Fruit fly (Drosophila melanogaster) whole organism, embryonic: ENCODE results near the gene CG5388.
A peak's percentile ranks its signal among the peaks of the same experiment; 100 is the strongest.

Experiments
- ATbp ChIP-seq: fragments of 200-800 bp; sonication (Bioruptor generic); optimal IDR thresholded peaks from 2 replicates; lab custom pipeline; 2017; ENCODE audit warnings: missing biosample characterization, mild to moderate bottlenecking, missing genetic modification characterization, missing genetic modification reagents
- Ada2b ChIP-seq: fragments of 200-800 bp; sonication (Bioruptor generic); IDR thresholded peaks from 2 replicates; pipeline ENCODE4 v1.3.6; 2022; ENCODE audit warnings: missing biosample characterization, missing genetic modification characterization
- Adf1 ChIP-seq: fragments of 200-800 bp; sonication (Bioruptor generic); IDR thresholded peaks from 2 replicates; pipeline ENCODE4 v1.3.6; 2022; ENCODE audit warnings: missing biosample characterization, missing genetic modification characterization
- Atf-2 ChIP-seq: fragments of 200-800 bp; sonication (Bioruptor generic); optimal IDR thresholded peaks from 2 replicates; lab custom pipeline; 2016; ENCODE audit warnings: missing biosample characterization, missing genetic modification characterization
- Bgb ChIP-seq: fragments of 200-800 bp; sonication (Bioruptor generic); IDR thresholded peaks from 2 replicates; pipeline ENCODE4 v1.3.6; 2022; ENCODE audit warnings: missing biosample characterization, missing genetic modification characterization; ENCODE audit not compliant: partially characterized antibody
- CG1024 ChIP-seq: fragments of 200-800 bp; sonication (Bioruptor generic); IDR thresholded peaks from 2 replicates; pipeline ENCODE4 v1.3.6; 2022; ENCODE audit warnings: missing biosample characterization, missing genetic modification characterization
- CG10267 ChIP-seq: fragments of 200-800 bp; sonication (Bioruptor generic); optimal IDR thresholded peaks from 2 replicates; lab custom pipeline; 2018; ENCODE audit warnings: missing biosample characterization, mild to moderate bottlenecking, missing genetic modification characterization, moderate library complexity
- CG10274 ChIP-seq: fragments of 200-800 bp; sonication (Bioruptor generic); optimal IDR thresholded peaks from 3 replicates; lab custom pipeline; 2017; ENCODE audit warnings: missing biosample characterization, mild to moderate bottlenecking, missing genetic modification characterization
- CG11504 ChIP-seq: fragments of 200-800 bp; sonication (Bioruptor generic); optimal IDR thresholded peaks from 3 replicates; lab custom pipeline; 2019; ENCODE audit warnings: missing biosample characterization, mild to moderate bottlenecking, missing genetic modification characterization, moderate library complexity
- CG12659 ChIP-seq: fragments of 200-800 bp; sonication (Bioruptor generic); optimal IDR thresholded peaks from 3 replicates; lab custom pipeline; 2017; ENCODE audit warnings: mild to moderate bottlenecking, missing biosample characterization, missing genetic modification reagents, missing genetic modification characterization
- CG12942 ChIP-seq: fragments of 200-800 bp; sonication (Bioruptor generic); optimal IDR thresholded peaks from 3 replicates; lab custom pipeline; 2016; ENCODE audit warnings: missing biosample characterization, missing genetic modification characterization
- CG16813 ChIP-seq: fragments of 200-800 bp; sonication (Bioruptor generic); IDR thresholded peaks from 3 replicates; pipeline ENCODE4 v1.3.6; 2022; ENCODE audit warnings: missing biosample characterization, missing genetic modification characterization; ENCODE audit not compliant: partially characterized antibody
- CG2116 ChIP-seq: fragments of 200-800 bp; sonication (Bioruptor generic); optimal IDR thresholded peaks from 3 replicates; lab custom pipeline; 2018; ENCODE audit warnings: missing biosample characterization, mild to moderate bottlenecking, missing genetic modification characterization
- CG2129 ChIP-seq: fragments of 200-800 bp; sonication (Bioruptor generic); IDR thresholded peaks from 2 replicates; pipeline ENCODE4 v1.3.6; 2022; ENCODE audit warnings: missing biosample characterization, missing genetic modification characterization; ENCODE audit not compliant: partially characterized antibody
- CG2199 ChIP-seq: fragments of 200-800 bp; sonication (Bioruptor generic); IDR thresholded peaks from 3 replicates; pipeline ENCODE4 v1.3.6; 2022; ENCODE audit warnings: missing biosample characterization, missing genetic modification characterization
- CG2202 ChIP-seq: fragments of 200-800 bp; sonication (Bioruptor generic); optimal IDR thresholded peaks from 2 replicates; lab custom pipeline; 2018; ENCODE audit warnings: missing biosample characterization, mild to moderate bottlenecking, missing genetic modification characterization
- CG2712 ChIP-seq: fragments of 200-800 bp; optimal IDR thresholded peaks from 3 replicates; lab custom pipeline; 2019; ENCODE audit warnings: missing biosample characterization, mild to moderate bottlenecking, missing genetic modification characterization, moderate library complexity
- CG34376 ChIP-seq: fragments of 200-800 bp; sonication (Bioruptor generic); optimal IDR thresholded peaks from 2 replicates; lab custom pipeline; 2018; ENCODE audit warnings: missing biosample characterization, mild to moderate bottlenecking, missing genetic modification characterization
- CG43689 ChIP-seq: fragments of 200-800 bp; sonication (Bioruptor generic); IDR thresholded peaks from 2 replicates; pipeline ENCODE4 v1.3.6; 2022; ENCODE audit warnings: missing biosample characterization, missing genetic modification characterization
- CG4730 ChIP-seq: fragments of 200-800 bp; sonication (Bioruptor generic); IDR thresholded peaks from 2 replicates; pipeline ENCODE4 v1.3.6; 2022; ENCODE audit warnings: missing biosample characterization, missing genetic modification characterization
- CG7786 ChIP-seq: fragments of 200-800 bp; sonication (Bioruptor generic); optimal IDR thresholded peaks from 2 replicates; lab custom pipeline; 2016; ENCODE audit warnings: missing biosample characterization, missing genetic modification characterization
- CG8765 ChIP-seq: fragments of 200-800 bp; sonication (Bioruptor generic); IDR thresholded peaks from 2 replicates; pipeline ENCODE4 v1.3.6; 2022; ENCODE audit warnings: missing biosample characterization, missing genetic modification characterization
- CG8944 ChIP-seq: fragments of 200-800 bp; sonication (Bioruptor generic); optimal IDR thresholded peaks from 3 replicates; lab custom pipeline; 2016; ENCODE audit warnings: missing biosample characterization, missing genetic modification characterization
- CTCF ChIP-seq: fragments of 200-800 bp; sonication (Bioruptor generic); optimal IDR thresholded peaks from 2 replicates; lab custom pipeline; 2017; ENCODE audit warnings: missing biosample characterization, mild to moderate bottlenecking, missing genetic modification characterization, moderate library complexity
- CkIIα-i1 ChIP-seq: fragments of 200-800 bp; sonication (Bioruptor generic); IDR thresholded peaks from 2 replicates; pipeline ENCODE4 v1.3.6; 2022; ENCODE audit warnings: missing biosample characterization, missing genetic modification characterization
- E2f2 ChIP-seq: fragments of 200-800 bp; sonication (Bioruptor generic); IDR thresholded peaks from 2 replicates; pipeline ENCODE4 v1.3.6; 2022; ENCODE audit warnings: missing biosample characterization, missing genetic modification characterization
- Ets97D ChIP-seq: fragments of 200-800 bp; sonication (Bioruptor generic); optimal IDR thresholded peaks from 3 replicates; lab custom pipeline; 2016; ENCODE audit warnings: missing biosample characterization, missing genetic modification characterization
- HLHmδ ChIP-seq: fragments of 200-800 bp; sonication (Bioruptor generic); optimal IDR thresholded peaks from 2 replicates; lab custom pipeline; 2018; ENCODE audit warnings: missing biosample characterization, mild to moderate bottlenecking, missing genetic modification characterization, moderate library complexity
- Hmx ChIP-seq: fragments of 200-800 bp; sonication (Bioruptor generic); optimal IDR thresholded peaks from 2 replicates; lab custom pipeline; 2016; ENCODE audit warnings: missing biosample characterization, missing genetic modification characterization
- MBD-R2 ChIP-seq: fragments of 200-800 bp; sonication (Bioruptor generic); IDR thresholded peaks from 2 replicates; pipeline ENCODE4 v1.3.6; 2022; ENCODE audit warnings: missing biosample characterization, missing genetic modification characterization
- MTF-1 ChIP-seq: fragments of 200-800 bp; sonication (Bioruptor generic); optimal IDR thresholded peaks from 2 replicates; lab custom pipeline; 2018; ENCODE audit warnings: missing biosample characterization, mild to moderate bottlenecking, missing genetic modification characterization, borderline replicate concordance
- Mad ChIP-seq: fragments of 200-800 bp; sonication (Bioruptor generic); optimal IDR thresholded peaks from 2 replicates; lab custom pipeline; 2016; ENCODE audit warnings: missing biosample characterization, missing genetic modification characterization
- Mrtf ChIP-seq: fragments of 200-800 bp; sonication (Bioruptor generic); IDR thresholded peaks from 3 replicates; pipeline ENCODE4 v1.3.6; 2022; ENCODE audit warnings: missing biosample characterization, missing genetic modification characterization
- Nf-YB ChIP-seq: fragments of 200-800 bp; sonication (Bioruptor generic); optimal IDR thresholded peaks from 3 replicates; lab custom pipeline; 2019; ENCODE audit warnings: missing biosample characterization, mild to moderate bottlenecking, missing genetic modification characterization, moderate library complexity
- amos ChIP-seq: fragments of 200-800 bp; sonication (Bioruptor generic); IDR thresholded peaks from 2 replicates; pipeline ENCODE4 v1.3.6; 2022; ENCODE audit warnings: missing biosample characterization, missing genetic modification characterization; ENCODE audit not compliant: partially characterized antibody
- ato ChIP-seq: fragments of 200-800 bp; sonication (Bioruptor generic); IDR thresholded peaks from 2 replicates; pipeline ENCODE4 v1.3.6; 2022; ENCODE audit warnings: missing biosample characterization, missing genetic modification characterization; ENCODE audit not compliant: partially characterized antibody
- br ChIP-seq: fragments of >200 bp; optimal IDR thresholded peaks from 2 replicates; lab custom pipeline; 2017
- chn ChIP-seq: fragments of 200-800 bp; sonication (Bioruptor generic); optimal IDR thresholded peaks from 2 replicates; lab custom pipeline; 2016; ENCODE audit warnings: missing biosample characterization, missing genetic modification characterization
- da ChIP-seq: fragments of 200-800 bp; sonication (Bioruptor generic); optimal IDR thresholded peaks from 2 replicates; lab custom pipeline; 2016; ENCODE audit warnings: missing biosample characterization, missing genetic modification characterization
- exex ChIP-seq: fragments of 200-800 bp; sonication (Bioruptor generic); optimal IDR thresholded peaks from 4 replicates; lab custom pipeline; 2018; ENCODE audit warnings: missing biosample characterization, mild to moderate bottlenecking, missing genetic modification characterization, moderate library complexity
- fd64A ChIP-seq: fragments of 200-800 bp; sonication (Bioruptor generic); optimal IDR thresholded peaks from 3 replicates; lab custom pipeline; 2018; ENCODE audit warnings: missing biosample characterization, mild to moderate bottlenecking, missing genetic modification characterization
- hbn ChIP-seq: fragments of 200-800 bp; sonication (Bioruptor generic); IDR thresholded peaks from 2 replicates; pipeline ENCODE4 v1.3.6; 2022; ENCODE audit warnings: missing biosample characterization, missing genetic modification characterization; ENCODE audit not compliant: partially characterized antibody
- ind ChIP-seq: fragments of 200-800 bp; sonication (Bioruptor generic); optimal IDR thresholded peaks from 3 replicates; lab custom pipeline; 2016; ENCODE audit warnings: missing biosample characterization, missing genetic modification characterization
- inv ChIP-seq: fragments of 200-800 bp; sonication (Bioruptor generic); IDR thresholded peaks from 2 replicates; pipeline ENCODE4 v1.3.6; 2022; ENCODE audit warnings: missing biosample characterization, missing genetic modification characterization; ENCODE audit not compliant: partially characterized antibody
- oc ChIP-seq: fragments of 200-800 bp; sonication (Bioruptor generic); optimal IDR thresholded peaks from 2 replicates; lab custom pipeline; 2018; ENCODE audit warnings: missing biosample characterization, mild to moderate bottlenecking, missing genetic modification characterization, moderate library complexity
- pb ChIP-seq: fragments of 200-800 bp; sonication (Bioruptor generic); optimal IDR thresholded peaks from 3 replicates; lab custom pipeline; 2016; ENCODE audit warnings: missing biosample characterization, missing genetic modification characterization
- peb ChIP-seq: fragments of 200-800 bp; sonication (Bioruptor generic); IDR thresholded peaks from 2 replicates; pipeline ENCODE4 v1.3.6; 2022; ENCODE audit warnings: missing biosample characterization, missing genetic modification characterization
- pum ChIP-seq: fragments of 200-800 bp; sonication (Bioruptor generic); optimal IDR thresholded peaks from 2 replicates; lab custom pipeline; 2016; ENCODE audit warnings: missing biosample characterization, missing genetic modification characterization
- pzg ChIP-seq: fragments of 200-800 bp; sonication (Bioruptor generic); optimal IDR thresholded peaks from 3 replicates; lab custom pipeline; 2018; ENCODE audit warnings: missing biosample characterization, mild to moderate bottlenecking, missing genetic modification characterization, moderate library complexity
- run ChIP-seq: fragments of 200-800 bp; sonication (Bioruptor generic); optimal IDR thresholded peaks from 3 replicates; lab custom pipeline; 2018; ENCODE audit warnings: missing biosample characterization, mild to moderate bottlenecking, missing genetic modification characterization
- slbo ChIP-seq: fragments of 200-800 bp; sonication (Bioruptor generic); IDR thresholded peaks from 2 replicates; pipeline ENCODE4 v1.3.6; 2022; ENCODE audit warnings: missing biosample characterization, missing genetic modification characterization
- slou ChIP-seq: fragments of 200-800 bp; sonication (Bioruptor generic); optimal IDR thresholded peaks from 3 replicates; lab custom pipeline; 2016; ENCODE audit warnings: missing biosample characterization, missing genetic modification characterization
- stc ChIP-seq: fragments of 200-800 bp; sonication (Bioruptor generic); IDR thresholded peaks from 2 replicates; pipeline ENCODE4 v1.3.6; 2022; ENCODE audit warnings: missing biosample characterization, missing genetic modification characterization

Gene CG5388

DNA sequence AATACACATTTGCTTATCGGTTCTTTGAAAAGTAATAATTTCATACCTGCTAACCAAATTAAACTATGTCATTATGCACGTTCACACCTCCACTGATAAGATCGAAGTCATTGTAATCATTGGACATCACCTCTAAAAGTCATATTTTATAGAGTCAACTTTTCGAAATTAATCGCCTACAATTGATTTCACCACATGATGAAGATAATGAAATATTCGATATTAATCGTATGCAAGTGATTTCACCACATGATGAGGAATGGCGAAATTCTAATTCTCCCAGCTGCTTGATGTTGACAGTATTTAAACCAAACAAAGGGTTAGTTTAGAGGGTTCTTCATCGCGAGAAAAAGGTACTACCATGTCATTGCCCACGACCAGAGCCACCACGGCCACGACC is 35.6 kb upstream of the CG5388 start, which contains the start of gene CG18596 (continued):
- TF ChIP-seq CG2199 (GFP tag; lab: Robert Waterston, UW) = no peak
- TF ChIP-seq run (tag; lab: Kevin White, UChicago) = no peak
- no peak for TF ChIP-seq Adf1 (GFP tag; lab: Robert Waterston, UW)
- no peak for TF ChIP-seq Nf-YB (GFP tag; lab: Kevin White, UChicago)
- TF ChIP-seq CG8765 (GFP tag; lab: Robert Waterston, UW) = no peak
- no peak for TF ChIP-seq Hmx (GFP tag; lab: Kevin White, UChicago)
- TF ChIP-seq CkIIα-i1 = no peak
- TF ChIP-seq CG8944 (GFP tag; lab: Kevin White, UChicago) = no peak
- TF ChIP-seq CG1024 = no peak
- TF ChIP-seq fd64A (GFP tag; lab: Kevin White, UChicago) = no peak
- peak; percentile 95 for TF ChIP-seq hbn
- peak; percentile 33 for TF ChIP-seq CG10267 (tag; lab: Kevin White, UChicago)
- no peak for TF ChIP-seq ind (GFP tag; lab: Kevin White, UChicago)
- peak; percentile 84 for TF ChIP-seq ato
- TF ChIP-seq CG2202 (tag; lab: Kevin White, UChicago) = no peak
- peak; percentile 95 for TF ChIP-seq CG2129 (GFP tag; lab: Robert Waterston, UW)
- peak; percentile 88 for TF ChIP-seq inv
- peak; percentile 94 for TF ChIP-seq CG2116 (GFP tag; lab: Kevin White, UChicago)
- TF ChIP-seq slou (GFP tag; lab: Kevin White, UChicago) = no peak
- no peak for TF ChIP-seq Mad
- TF ChIP-seq chn (GFP tag; lab: Kevin White, UChicago) = no peak
- peak; percentile 92 for TF ChIP-seq CG16813 (GFP tag; lab: Robert Waterston, UW)
- TF ChIP-seq CG34376 = no peak
- TF ChIP-seq oc (tag; lab: Kevin White, UChicago) = no peak
- peak; percentile 87 for TF ChIP-seq Bgb (GFP tag; lab: Robert Waterston, UW)
- TF ChIP-seq Ets97D (GFP tag; lab: Kevin White, UChicago) = peak; percentile 37
- no peak for TF ChIP-seq CG12942 (GFP tag; lab: Kevin White, UChicago)
- TF ChIP-seq CG4730 (GFP tag; lab: Robert Waterston, UW) = no peak
- no peak for TF ChIP-seq pum (GFP tag; lab: Kevin White, UChicago)
- TF ChIP-seq Atf-2 (GFP tag; lab: Kevin White, UChicago) = no peak
- TF ChIP-seq CTCF (GFP tag; lab: Kevin White, UChicago) = peak; percentile 20
- TF ChIP-seq CG2712 (tag; lab: Kevin White, UChicago) = no peak
- no peak for TF ChIP-seq da (GFP tag; lab: Kevin White, UChicago)
- TF ChIP-seq HLHmδ = no peak
- TF ChIP-seq CG11504 (tag; lab: Kevin White, UChicago) = no peak
- no peak for TF ChIP-seq stc (GFP tag; lab: Robert Waterston, UW)
- peak; percentile 88 for TF ChIP-seq amos (GFP tag; lab: Robert Waterston, UW)
- no peak for TF ChIP-seq CG7786 (GFP tag; lab: Kevin White, UChicago)
- TF ChIP-seq Mrtf (GFP tag; lab: Robert Waterston, UW) = no peak
- TF ChIP-seq peb (GFP tag; lab: Robert Waterston, UW) = no peak
- peak; percentile 86 for TF ChIP-seq E2f2 (GFP tag; lab: Robert Waterston, UW)
- TF ChIP-seq CG10274 (GFP tag; lab: Kevin White, UChicago) = no peak
- TF ChIP-seq exex (tag; lab: Kevin White, UChicago) = no peak
- no peak for TF ChIP-seq ATbp (GFP tag; lab: Kevin White, UChicago)
- TF ChIP-seq Ada2b (GFP tag; lab: Robert Waterston, UW) = no peak
- no peak for TF ChIP-seq slbo (GFP tag; lab: Robert Waterston, UW)
- TF ChIP-seq pzg (GFP tag; lab: Kevin White, UChicago) = peak; percentile 60
- no peak for TF ChIP-seq br
- no peak for TF ChIP-seq pb
- TF ChIP-seq CG43689 (GFP tag; lab: Robert Waterston, UW) = no peak
- no peak for TF ChIP-seq MTF-1
- TF ChIP-seq MBD-R2 (GFP tag; lab: Robert Waterston, UW) = peak; percentile 52; the same call in 1 of the 2 replicates
- peak; percentile 33 for TF ChIP-seq CG12659 (GFP tag; lab: Kevin White, UChicago)
